Fruit fly (Drosophila melanogaster) whole organism, embryonic: ENCODE measurements around the gene Cyp4g15.

Experiments used
- Awh ChIP-seq: fragments of 200-800 bp; sonication (Bioruptor generic); IDR thresholded peaks from 2 replicates; pipeline ENCODE4, ENCODE4 v1.3.6; 2022; ENCODE audit warnings: missing biosample characterization, missing genetic modification characterization
- CG1024 ChIP-seq: fragments of 200-800 bp; sonication (Bioruptor generic); IDR thresholded peaks from 2 replicates; pipeline ENCODE4 v1.3.6; 2022; ENCODE audit warnings: missing biosample characterization, missing genetic modification characterization
- CG10366 ChIP-seq: fragments of 200-800 bp; sonication (Bioruptor generic); IDR thresholded peaks from 2 replicates; pipeline ENCODE4 v1.3.6; 2022; ENCODE audit warnings: missing biosample characterization, missing genetic modification characterization
- CG10431 ChIP-seq: fragments of 200-800 bp; sonication (Bioruptor generic); optimal IDR thresholded peaks from 3 replicates; lab custom pipeline; 2018; ENCODE audit warnings: missing biosample characterization, mild to moderate bottlenecking, missing genetic modification characterization
- CG10959 ChIP-seq: fragments of 200-800 bp; sonication (Bioruptor generic); IDR thresholded peaks from 2 replicates; pipeline ENCODE4 v1.3.6; 2022; ENCODE audit warnings: missing biosample characterization, missing genetic modification characterization
- CG12219 ChIP-seq: fragments of 200-800 bp; sonication (Bioruptor generic); optimal IDR thresholded peaks from 3 replicates; lab custom pipeline; 2018; ENCODE audit warnings: missing biosample characterization, mild to moderate bottlenecking, missing genetic modification characterization
- CG12744 ChIP-seq: fragments of 200-800 bp; sonication (Bioruptor generic); optimal IDR thresholded peaks from 2 replicates; lab custom pipeline; 2016; ENCODE audit warnings: missing biosample characterization, missing genetic modification characterization
- CG13775 ChIP-seq: fragments of 200-800 bp; sonication (Bioruptor generic); optimal IDR thresholded peaks from 3 replicates; lab custom pipeline; 2017; ENCODE audit warnings: missing biosample characterization, mild to moderate bottlenecking, missing genetic modification characterization
- CG14050 ChIP-seq: fragments of 200-800 bp; sonication (Bioruptor generic); IDR thresholded peaks from 3 replicates; pipeline ENCODE4 v1.3.6; 2022; ENCODE audit warnings: missing biosample characterization, missing genetic modification characterization
- CG16815 ChIP-seq: fragments of 200-800 bp; sonication (Bioruptor generic); optimal IDR thresholded peaks from 3 replicates; lab custom pipeline; 2017; ENCODE audit warnings: missing biosample characterization, mild to moderate bottlenecking, missing genetic modification characterization
- CG18476 ChIP-seq: fragments of 200-800 bp; sonication (Bioruptor generic); optimal IDR thresholded peaks from 2 replicates; lab custom pipeline; 2016; ENCODE audit warnings: missing biosample characterization, mild to moderate bottlenecking, missing genetic modification characterization
- CG32532 ChIP-seq: fragments of 200-800 bp; sonication (Bioruptor generic); IDR thresholded peaks from 2 replicates; pipeline ENCODE4 v1.3.6; 2022; ENCODE audit warnings: missing biosample characterization, missing genetic modification characterization
- CG3838 ChIP-seq: fragments of 200-800 bp; sonication (Bioruptor generic); optimal IDR thresholded peaks from 3 replicates; lab custom pipeline; 2016; ENCODE audit warnings: missing biosample characterization, missing genetic modification characterization
- CG3995 ChIP-seq: fragments of 200-800 bp; sonication (Bioruptor generic); optimal IDR thresholded peaks from 3 replicates; lab custom pipeline; 2016; ENCODE audit warnings: missing biosample characterization, missing genetic modification characterization
- CG4360 ChIP-seq: fragments of 200-800 bp; sonication (Bioruptor generic); IDR thresholded peaks from 2 replicates; pipeline ENCODE4 v1.3.6; 2022; ENCODE audit warnings: missing biosample characterization, missing genetic modification characterization
- CG43689 ChIP-seq: fragments of 200-800 bp; sonication (Bioruptor generic); IDR thresholded peaks from 2 replicates; pipeline ENCODE4 v1.3.6; 2022; ENCODE audit warnings: missing biosample characterization, missing genetic modification characterization
- CG4617 ChIP-seq: fragments of 200-800 bp; sonication (Bioruptor generic); optimal IDR thresholded peaks from 3 replicates; lab custom pipeline; 2016; ENCODE audit warnings: missing biosample characterization, missing genetic modification characterization, borderline replicate concordance
- CG6683 ChIP-seq: fragments of 200-800 bp; sonication (Bioruptor generic); optimal IDR thresholded peaks from 2 replicates; lab custom pipeline; 2017; ENCODE audit warnings: missing biosample characterization, mild to moderate bottlenecking, missing genetic modification characterization, missing genetic modification reagents
- CG6689 ChIP-seq: fragments of 200-800 bp; sonication (Bioruptor generic); IDR thresholded peaks from 2 replicates; pipeline ENCODE4 v1.3.6; 2022; ENCODE audit warnings: missing biosample characterization, missing genetic modification characterization
- CG7372 ChIP-seq: fragments of 200-800 bp; sonication (Bioruptor generic); IDR thresholded peaks from 2 replicates; pipeline ENCODE4 v1.3.6; 2022; ENCODE audit warnings: missing biosample characterization, missing genetic modification characterization
- CG8089 ChIP-seq: fragments of 200-800 bp; sonication (Bioruptor generic); optimal IDR thresholded peaks from 3 replicates; lab custom pipeline; 2016; ENCODE audit warnings: missing biosample characterization, missing genetic modification characterization
- CG9609 ChIP-seq: fragments of 200-800 bp; sonication (Bioruptor generic); optimal IDR thresholded peaks from 3 replicates; lab custom pipeline; 2016; ENCODE audit warnings: missing biosample characterization, missing genetic modification characterization
- CG9876 ChIP-seq: fragments of 200-800 bp; sonication (Bioruptor generic); optimal IDR thresholded peaks from 2 replicates; lab custom pipeline; 2016; ENCODE audit warnings: missing biosample characterization, missing genetic modification characterization
- CG9932 ChIP-seq: fragments of 200-800 bp; sonication (Bioruptor generic); IDR thresholded peaks from 2 replicates; pipeline ENCODE4 v1.3.6; 2022; ENCODE audit warnings: missing biosample characterization, missing genetic modification characterization
- CkIIα-i1 ChIP-seq: fragments of 200-800 bp; sonication (Bioruptor generic); IDR thresholded peaks from 2 replicates; pipeline ENCODE4 v1.3.6; 2022; ENCODE audit warnings: missing biosample characterization, missing genetic modification characterization
- Dfd ChIP-seq, 2 experiments: fragments of >200 bp; optimal IDR thresholded peaks; 2 replicates each; lab custom pipeline; 2017; ENCODE audit warnings: missing biosample characterization in 2 of 2, missing genetic modification characterization in 2 of 2
- Eip74EF ChIP-seq, 2 experiments: fragments of 200-800 bp in 1 of 2; fragments of >200 bp in 1 of 2; sonication (Bioruptor generic) in 1 of 2; optimal IDR thresholded peaks; 2 replicates each; lab custom pipeline; 2017 to 2019; ENCODE audit warnings: missing biosample characterization in 2 of 2, missing genetic modification characterization in 2 of 2, mild to moderate bottlenecking in 1 of 2, moderate library complexity in 1 of 2
- Gug ChIP-seq: fragments of 200-800 bp; sonication (Bioruptor generic); IDR thresholded peaks from 4 replicates; pipeline ENCODE4 v1.3.6; 2022; ENCODE audit warnings: missing biosample characterization, missing genetic modification characterization
- Meics ChIP-seq: fragments of 200-800 bp; sonication (Bioruptor generic); optimal IDR thresholded peaks from 2 replicates; lab custom pipeline; 2017; ENCODE audit warnings: missing biosample characterization, mild to moderate bottlenecking, missing genetic modification characterization
- Mrtf ChIP-seq: fragments of 200-800 bp; sonication (Bioruptor generic); IDR thresholded peaks from 3 replicates; pipeline ENCODE4 v1.3.6; 2022; ENCODE audit warnings: missing biosample characterization, missing genetic modification characterization
- NFAT ChIP-seq: fragments of 200-800 bp; sonication (Bioruptor generic); IDR thresholded peaks from 2 replicates; pipeline ENCODE4 v1.3.6; 2022; ENCODE audit warnings: missing biosample characterization, missing genetic modification characterization
- Nf-YC ChIP-seq: fragments of 200-800 bp; optimal IDR thresholded peaks from 3 replicates; lab custom pipeline; 2019; ENCODE audit warnings: missing biosample characterization, mild to moderate bottlenecking, missing genetic modification characterization, moderate library complexity
- Pdp1 ChIP-seq, 2 experiments: fragments of 200-800 bp; sonication (Bioruptor generic); optimal IDR thresholded peaks; 3 replicates each; lab custom pipeline; 2016; ENCODE audit warnings: missing biosample characterization in 2 of 2, missing genetic modification characterization in 2 of 2, mild to moderate bottlenecking in 1 of 2, moderate library complexity in 1 of 2
- Ravus ChIP-seq: fragments of 200-800 bp; sonication (Bioruptor generic); IDR thresholded peaks from 2 replicates; pipeline ENCODE4 v1.3.6; 2022; ENCODE audit warnings: missing biosample characterization, missing genetic modification characterization
- cad ChIP-seq: fragments of >200 bp; optimal IDR thresholded peaks from 2 replicates; lab custom pipeline; 2017; ENCODE audit warnings: missing biosample characterization, missing genetic modification characterization
- cas ChIP-seq: fragments of 200-800 bp; sonication (Bioruptor generic); IDR thresholded peaks from 2 replicates; pipeline ENCODE4 v1.3.6; 2022; ENCODE audit warnings: missing biosample characterization, missing genetic modification characterization
- chif ChIP-seq, 2 experiments: fragments of 200-800 bp; sonication (Bioruptor generic); optimal IDR thresholded peaks; 3 replicates each; lab custom pipeline; 2016; ENCODE audit warnings: missing biosample characterization in 2 of 2, missing genetic modification characterization in 2 of 2
- croc ChIP-seq: fragments of 200-800 bp; sonication (Bioruptor generic); conservative IDR thresholded peaks from 3 replicates; pipeline ENCODE4 v1.3.6; 2022; ENCODE audit warnings: missing biosample characterization, missing genetic modification characterization
- knrl ChIP-seq: fragments of 200-800 bp; sonication (Bioruptor generic); IDR thresholded peaks from 3 replicates; pipeline ENCODE4 v1.3.6; 2022; ENCODE audit warnings: missing biosample characterization, missing genetic modification characterization; ENCODE audit not compliant: partially characterized antibody
- lbe ChIP-seq: fragments of 200-800 bp; sonication (Bioruptor generic); optimal IDR thresholded peaks from 2 replicates; lab custom pipeline; 2016; ENCODE audit warnings: missing biosample characterization, mild to moderate bottlenecking, missing genetic modification characterization
- sd ChIP-seq: fragments of 200-800 bp; sonication (Bioruptor generic); optimal IDR thresholded peaks from 3 replicates; lab custom pipeline; 2018; ENCODE audit warnings: missing biosample characterization, mild to moderate bottlenecking, missing genetic modification characterization, moderate library complexity
- seq ChIP-seq: fragments of 200-800 bp; sonication (Bioruptor generic); IDR thresholded peaks from 2 replicates; pipeline ENCODE4 v1.3.6; 2022; ENCODE audit warnings: missing biosample characterization, missing genetic modification characterization
- sim ChIP-seq: fragments of 200-800 bp; sonication (Bioruptor generic); IDR thresholded peaks from 2 replicates; pipeline ENCODE4 v1.3.6; 2022; ENCODE audit warnings: missing biosample characterization, missing genetic modification characterization
- stwl ChIP-seq: fragments of 200-800 bp; sonication (Bioruptor generic); optimal IDR thresholded peaks from 3 replicates; lab custom pipeline; 2018; ENCODE audit warnings: missing biosample characterization, mild to moderate bottlenecking, missing genetic modification characterization, moderate library complexity
- tup ChIP-seq: fragments of 200-800 bp; sonication (Bioruptor generic); optimal IDR thresholded peaks from 2 replicates; lab custom pipeline; 2016; ENCODE audit warnings: missing biosample characterization, mild to moderate bottlenecking, missing genetic modification characterization, moderate library complexity
- twi ChIP-seq: fragments of 200-800 bp; optimal IDR thresholded peaks from 2 replicates; lab custom pipeline; 2019; ENCODE audit warnings: missing biosample characterization, mild to moderate bottlenecking, missing genetic modification characterization, moderate library complexity
- unc-4 ChIP-seq: fragments of 200-800 bp; sonication (Bioruptor generic); IDR thresholded peaks from 2 replicates; pipeline ENCODE4 v1.3.6; 2022; ENCODE audit warnings: missing biosample characterization, missing genetic modification characterization; ENCODE audit not compliant: partially characterized antibody
- vvl ChIP-seq: fragments of 200-800 bp; sonication (Bioruptor generic); IDR thresholded peaks from 2 replicates; pipeline ENCODE4 v1.3.6; 2022; ENCODE audit warnings: missing biosample characterization, missing genetic modification characterization
- yki ChIP-seq: fragments of >200 bp; optimal IDR thresholded peaks from 3 replicates; lab custom pipeline; 2018
- zen2 ChIP-seq: fragments of 200-800 bp; sonication (Bioruptor generic); IDR thresholded peaks from 3 replicates; pipeline ENCODE4 v1.3.6; 2022; ENCODE audit warnings: missing biosample characterization, missing genetic modification characterization; ENCODE audit not compliant: partially characterized antibody

Gene Cyp4g15

DNA sequence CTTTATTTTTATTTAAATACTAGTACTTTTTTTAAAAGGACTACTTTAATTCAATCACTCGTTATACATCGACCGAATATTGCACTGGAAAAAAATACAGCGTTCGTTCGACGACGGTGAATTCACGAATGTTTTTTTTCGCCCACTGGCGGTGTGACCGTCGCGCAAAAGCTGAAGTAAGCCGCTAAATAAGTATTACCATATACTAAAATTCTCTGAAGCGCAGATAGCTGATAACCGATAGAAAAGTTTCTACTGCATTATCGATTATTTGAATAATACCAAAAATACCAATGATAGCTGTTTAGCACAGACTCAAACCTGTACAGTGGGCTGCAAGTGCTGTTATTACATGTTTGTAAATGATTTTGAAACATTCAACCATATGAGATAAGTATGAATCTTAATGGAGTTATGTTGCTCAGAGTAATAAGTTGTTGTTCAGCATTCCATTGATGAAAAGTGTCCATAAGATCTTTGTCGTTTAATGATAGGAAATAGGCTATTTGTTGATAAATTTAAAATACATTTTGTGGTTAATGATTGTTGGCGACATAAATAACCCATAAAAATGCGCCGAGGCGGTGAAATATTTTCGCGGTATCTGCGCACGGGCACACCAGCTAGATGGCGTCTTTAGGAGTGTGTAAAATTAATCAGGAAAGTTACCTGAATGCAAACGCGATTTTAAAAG lies 22.5 kb upstream of the Cyp4g15 start, which contains the start of the genes Evi5 and HP5 (continued):
- TF ChIP-seq CG10366 (peak; percentile 62), twi (no peak), Gug (GFP tag; lab: Robert Waterston, UW) (peak; percentile 82), CG43689 (GFP tag; lab: Robert Waterston, UW) (no peak), CG1024 (GFP tag; lab: Robert Waterston, UW) (0 out of 2 replicates have a peak, but pooled peaks have one; percentile 20), yki (lab: Kevin White, UChicago) (no peak), sd (tag; lab: Kevin White, UChicago) (peak; percentile 34), cas (peak; percentile 12; the same call in 1 of the 2 replicates), CG9609 (peak; percentile 32), Pdp1 (GFP tag; optimal IDR thresholded peaks at IDR 0.05; lab: Kevin White, UChicago) (peak; percentile 60 to 82), unc-4 (GFP tag; lab: Robert Waterston, UW) (peak; percentile 35; the same call in 1 of the 2 replicates), CG16815 (no peak), CG4617 (no peak), CG10959 (GFP tag; lab: Robert Waterston, UW) (no peak), Dfd (GFP tag; optimal IDR thresholded peaks at IDR 0.05; lab: Kevin White, UChicago) (no peak), CG14050 (peak; percentile 20; the same call in 1 of the 3 replicates), vvl (GFP tag; lab: Robert Waterston, UW) (peak; percentile 29; the same call in 1 of the 2 replicates), Mrtf (peak; percentile 65; the same call in 1 of the 3 replicates), CG13775 (GFP tag; lab: Kevin White, UChicago) (peak; percentile 25), knrl (GFP tag; lab: Robert Waterston, UW) (peak; percentile 59), CG4360 (GFP tag; lab: Robert Waterston, UW) (no peak), croc (GFP tag; lab: Robert Waterston, UW) (no peak), cad (GFP tag; lab: Kevin White, UChicago) (no peak), Awh (GFP tag; lab: Robert Waterston, UW) (0 out of 2 replicates have a peak, but pooled peaks have one; percentile 20), CG32532 (peak; percentile 71), NFAT (GFP tag; lab: Robert Waterston, UW) (peak; percentile 37; the same call in 1 of the 2 replicates), Ravus (GFP tag; lab: Robert Waterston, UW) (no peak), CG18476 (GFP tag; lab: Kevin White, UChicago) (peak; percentile 10), Meics (GFP tag; lab: Kevin White, UChicago) (peak; percentile 28), CG7372 (GFP tag; lab: Robert Waterston, UW) (peak; percentile 43; the same call in 1 of the 2 replicates), CG3838 (GFP tag; lab: Kevin White, UChicago) (no peak), CG6683 (GFP tag; lab: Kevin White, UChicago) (no peak), chif (GFP tag; optimal IDR thresholded peaks at IDR 0.05; lab: Kevin White, UChicago) (peak in 1 of 2 experiments; percentile 49), Eip74EF (GFP tag; optimal IDR thresholded peaks at IDR 0.05; lab: Kevin White, UChicago) (no peak), CG6689 (GFP tag; lab: Robert Waterston, UW) (peak; percentile 68), stwl (tag; lab: Kevin White, UChicago) (peak; percentile 37), CG9876 (GFP tag; lab: Kevin White, UChicago) (no peak), seq (GFP tag; lab: Robert Waterston, UW) (no peak), CkIIα-i1 (GFP tag; lab: Robert Waterston, UW) (no peak), tup (GFP tag; lab: Kevin White, UChicago) (no peak), CG12219 (GFP tag; lab: Kevin White, UChicago) (peak; percentile 3), Nf-YC (tag; lab: Kevin White, UChicago) (peak; percentile 32), sim (no peak), CG12744 (GFP tag; lab: Kevin White, UChicago) (no peak), CG10431 (GFP tag; lab: Kevin White, UChicago) (no peak), lbe (GFP tag; lab: Kevin White, UChicago) (peak; percentile 35), zen2 (GFP tag; lab: Robert Waterston, UW) (no peak), CG9932 (peak; percentile 83), CG8089 (peak; percentile 9), CG3995 (GFP tag; lab: Kevin White, UChicago) (peak; percentile 21)
